Worm (Caenorhabditis elegans) whole organism, L3 larva: ENCODE data around the gene ife-1.

ENCODE experiments used
- R02D3.7 ChIP-seq: fragments of 150-350 bp; optimal IDR thresholded peaks from 2 replicates; lab custom pipeline; 2014; ENCODE audit warnings: missing biosample characterization, missing genetic modification characterization
- ZK546.5 ChIP-seq: sonication (generic microtip); optimal IDR thresholded peaks from 2 replicates; lab custom pipeline; 2017; ENCODE audit warnings: missing biosample characterization, missing genetic modification characterization
- aly-2 ChIP-seq: fragments of 150-350 bp; optimal IDR thresholded peaks from 2 replicates; lab custom pipeline; 2014; ENCODE audit warnings: missing biosample characterization, missing genetic modification characterization
- ama-1 ChIP-seq: fragments of 150-350 bp; optimal IDR thresholded peaks from 2 replicates; lab custom pipeline; 2018
- ceh-16 ChIP-seq: sonication (generic microtip); optimal IDR thresholded peaks from 2 replicates; lab custom pipeline; 2017; ENCODE audit warnings: missing biosample characterization, missing genetic modification characterization
- ceh-28 ChIP-seq: fragments of 150-350 bp; optimal IDR thresholded peaks from 2 replicates; lab custom pipeline; 2014; ENCODE audit warnings: missing biosample characterization, missing genetic modification reagents, missing genetic modification characterization
- ceh-82 ChIP-seq: fragments of 150-350 bp; optimal IDR thresholded peaks from 2 replicates; lab custom pipeline; 2014; ENCODE audit warnings: missing biosample characterization, missing genetic modification characterization
- ceh-9 ChIP-seq: sonication (generic microtip); optimal IDR thresholded peaks from 2 replicates; lab custom pipeline; 2018; ENCODE audit warnings: missing biosample characterization, missing genetic modification characterization
- daf-12 ChIP-seq: fragments of 150-350 bp; optimal IDR thresholded peaks from 2 replicates; lab custom pipeline; 2014; ENCODE audit warnings: missing biosample characterization, missing genetic modification reagents, missing genetic modification characterization
- egl-27 ChIP-seq: sonication (generic microtip); optimal IDR thresholded peaks from 4 replicates; lab custom pipeline; 2017; ENCODE audit warnings: missing biosample characterization, missing genetic modification reagents, missing genetic modification characterization
- egl-5 ChIP-seq: fragments of 150-350 bp; optimal IDR thresholded peaks from 2 replicates; lab custom pipeline; 2017; ENCODE audit warnings: missing biosample characterization, missing genetic modification reagents, missing genetic modification characterization, inconsistent platforms
- elt-1 ChIP-seq: fragments of 150-350 bp; optimal IDR thresholded peaks from 2 replicates; lab custom pipeline; 2014; ENCODE audit warnings: missing biosample characterization, missing genetic modification characterization
- elt-2 ChIP-seq: sonication (generic microtip); optimal IDR thresholded peaks from 2 replicates; lab custom pipeline; 2016; ENCODE audit warnings: missing genetic modification reagents, mild to moderate bottlenecking, missing genetic modification characterization, missing compliant biosample characterization
- elt-3 ChIP-seq, 3 experiments: fragments of 150-350 bp in 1 of 3; sonication (generic microtip) in 2 of 3; optimal IDR thresholded peaks; 2 replicates in 2 of 3; 4 replicates in 1 of 3; lab custom pipeline; 2014 to 2017; ENCODE audit warnings: missing biosample characterization in 3 of 3, missing genetic modification characterization in 3 of 3
- eor-1 ChIP-seq, 2 experiments: fragments of 150-350 bp; optimal IDR thresholded peaks; 2 replicates each; lab custom pipeline; 2014 to 2018; ENCODE audit warnings: missing biosample characterization in 2 of 2, missing genetic modification characterization in 2 of 2
- fkh-10 ChIP-seq: sonication (generic microtip); optimal IDR thresholded peaks from 2 replicates; lab custom pipeline; 2017; ENCODE audit warnings: missing biosample characterization, missing genetic modification reagents, missing genetic modification characterization
- fkh-2 ChIP-seq: fragments of 150-350 bp; optimal IDR thresholded peaks from 2 replicates; lab custom pipeline; 2014; ENCODE audit warnings: missing biosample characterization, missing genetic modification reagents, missing genetic modification characterization
- fos-1 ChIP-seq: fragments of 150-350 bp; optimal IDR thresholded peaks from 2 replicates; lab custom pipeline; 2014; ENCODE audit warnings: missing biosample characterization, missing genetic modification characterization
- hmg-11 ChIP-seq: sonication (generic microtip); optimal IDR thresholded peaks from 2 replicates; lab custom pipeline; 2016; ENCODE audit warnings: missing genetic modification characterization, missing compliant biosample characterization
- jun-1 ChIP-seq: fragments of 150-350 bp; optimal IDR thresholded peaks from 2 replicates; lab custom pipeline; 2014; ENCODE audit warnings: missing biosample characterization, missing genetic modification reagents, missing genetic modification characterization
- lin-15B ChIP-seq: fragments of 150-350 bp; optimal IDR thresholded peaks from 2 replicates; lab custom pipeline; 2014; ENCODE audit warnings: missing biosample characterization, missing genetic modification characterization
- lin-39 ChIP-seq: fragments of 150-350 bp; optimal IDR thresholded peaks from 2 replicates; lab custom pipeline; 2018; ENCODE audit warnings: missing biosample characterization, missing genetic modification reagents, missing genetic modification characterization
- lsy-12 ChIP-seq: sonication (generic microtip); optimal IDR thresholded peaks from 2 replicates; lab custom pipeline; 2016; ENCODE audit warnings: mild to moderate bottlenecking, missing genetic modification characterization, missing compliant biosample characterization
- mdl-1 ChIP-seq: fragments of 150-350 bp; optimal IDR thresholded peaks from 2 replicates; lab custom pipeline; 2014; ENCODE audit warnings: missing biosample characterization, missing genetic modification characterization
- mml-1 ChIP-seq: fragments of 150-350 bp; sonication (generic microtip); optimal IDR thresholded peaks from 3 replicates; lab custom pipeline; 2014; ENCODE audit warnings: missing biosample characterization, missing genetic modification characterization
- nfya-1 ChIP-seq: sonication (generic microtip); optimal IDR thresholded peaks from 2 replicates; lab custom pipeline; 2017; ENCODE audit warnings: missing genetic modification characterization, mild to moderate bottlenecking, missing compliant biosample characterization, antibody characterized with exemption, moderate library complexity; ENCODE audit not compliant: insufficient read depth
- nhr-11 ChIP-seq: fragments of 150-350 bp; optimal IDR thresholded peaks from 2 replicates; lab custom pipeline; 2014; ENCODE audit warnings: missing biosample characterization, missing genetic modification characterization
- nhr-12 ChIP-seq: fragments of 150-350 bp; optimal IDR thresholded peaks from 2 replicates; lab custom pipeline; 2014; ENCODE audit warnings: missing biosample characterization, missing genetic modification characterization
- nhr-23 ChIP-seq: fragments of 150-350 bp; optimal IDR thresholded peaks from 2 replicates; lab custom pipeline; 2014; ENCODE audit warnings: missing biosample characterization, missing genetic modification reagents, missing genetic modification characterization
- nhr-237 ChIP-seq: fragments of 150-350 bp; optimal IDR thresholded peaks from 2 replicates; lab custom pipeline; 2014; ENCODE audit warnings: missing biosample characterization, missing genetic modification characterization
- nhr-25 ChIP-seq: sonication (generic microtip); optimal IDR thresholded peaks from 2 replicates; lab custom pipeline; 2017; ENCODE audit warnings: missing biosample characterization, missing genetic modification characterization
- nhr-28 ChIP-seq: fragments of 150-350 bp; optimal IDR thresholded peaks from 2 replicates; lab custom pipeline; 2014; ENCODE audit warnings: missing biosample characterization, missing genetic modification characterization
- nhr-43 ChIP-seq: sonication (generic microtip); optimal IDR thresholded peaks from 2 replicates; lab custom pipeline; 2016; ENCODE audit warnings: mild to moderate bottlenecking, missing genetic modification characterization, missing compliant biosample characterization; ENCODE audit not compliant: poor library complexity, severe bottlenecking
- nhr-67 ChIP-seq: fragments of 150-350 bp; optimal IDR thresholded peaks from 2 replicates; lab custom pipeline; 2014; ENCODE audit warnings: missing biosample characterization, missing genetic modification characterization
- nhr-76 ChIP-seq: fragments of 150-350 bp; sonication (generic microtip); optimal IDR thresholded peaks from 5 replicates; lab custom pipeline; 2014; ENCODE audit warnings: missing biosample characterization, missing genetic modification characterization
- nhr-77 ChIP-seq: fragments of 150-350 bp; optimal IDR thresholded peaks from 2 replicates; lab custom pipeline; 2014; ENCODE audit warnings: missing biosample characterization, missing genetic modification characterization
- pha-4 ChIP-seq: fragments of 150-350 bp; optimal IDR thresholded peaks from 2 replicates; lab custom pipeline; 2014; ENCODE audit warnings: missing biosample characterization, missing genetic modification reagents, missing genetic modification characterization
- pqm-1 ChIP-seq: fragments of 150-350 bp; optimal IDR thresholded peaks from 2 replicates; lab custom pipeline; 2017; ENCODE audit warnings: missing biosample characterization, missing genetic modification characterization, inconsistent platforms
- sea-2 ChIP-seq: fragments of 150-350 bp; sonication (generic microtip); optimal IDR thresholded peaks from 4 replicates; lab custom pipeline; 2014; ENCODE audit warnings: missing biosample characterization, missing genetic modification reagents, missing genetic modification characterization
- skn-1 ChIP-seq: fragments of 150-350 bp; optimal IDR thresholded peaks from 2 replicates; lab custom pipeline; 2014; ENCODE audit warnings: missing biosample characterization, missing genetic modification characterization
- snpc-4 ChIP-seq: fragments of 150-350 bp; optimal IDR thresholded peaks from 2 replicates; lab custom pipeline; 2014; ENCODE audit warnings: missing biosample characterization, missing genetic modification characterization
- tbx-2 ChIP-seq: sonication (generic microtip); optimal IDR thresholded peaks from 2 replicates; lab custom pipeline; 2016; ENCODE audit warnings: mild to moderate bottlenecking, missing genetic modification characterization, missing compliant biosample characterization
- unc-39 ChIP-seq: sonication (generic microtip); optimal IDR thresholded peaks from 4 replicates; lab custom pipeline; 2017; ENCODE audit warnings: missing biosample characterization, missing genetic modification characterization
- unc-62 ChIP-seq: fragments of 150-350 bp; sonication (generic microtip); optimal IDR thresholded peaks from 4 replicates; lab custom pipeline; 2014; ENCODE audit warnings: missing biosample characterization, missing genetic modification reagents, missing genetic modification characterization
- zag-1 ChIP-seq: fragments of 150-350 bp; optimal IDR thresholded peaks from 2 replicates; lab custom pipeline; 2014; ENCODE audit warnings: missing biosample characterization, missing genetic modification characterization
- ztf-11 ChIP-seq: fragments of 150-350 bp; optimal IDR thresholded peaks from 2 replicates; lab custom pipeline; 2014; ENCODE audit warnings: missing biosample characterization, missing genetic modification characterization
- ztf-4 ChIP-seq: fragments of 150-350 bp; optimal IDR thresholded peaks from 2 replicates; lab custom pipeline; 2014; ENCODE audit warnings: missing biosample characterization, missing genetic modification characterization

ife-1 gene

ce11 chrIII:13359256-13359655 lies 16.0 kb downstream of the ife-1 start, which contains the start of gene F53A2.9:
Gene F53A2.9, minus strand, starts transcription at chrIII:13359356.
- TF ChIP-seq pha-4 (tag; lab: Kevin White, UChicago) (no peak), sea-2 (GFP tag; lab: Kevin White, UChicago) (no peak), ceh-9 (tag; lab: Kevin White, UChicago) (no peak), nhr-67 (tag; lab: Kevin White, UChicago) (no peak), mml-1 (tag; lab: Kevin White, UChicago) (no peak), jun-1 (no peak)

ce11 chrIII:13359847-13360246 lies 16.6 kb downstream of the ife-1 start:
- TF ChIP-seq ceh-82 (tag; lab: Kevin White, UChicago) (no peak), pha-4 (tag; lab: Kevin White, UChicago) (peak; percentile 76), tbx-2 (tag; lab: Kevin White, UChicago) (no peak), R02D3.7 (tag; lab: Kevin White, UChicago) (no peak), daf-12 (tag; lab: Kevin White, UChicago) (no peak), nhr-12 (tag; lab: Kevin White, UChicago) (no peak), lsy-12 (tag; lab: Kevin White, UChicago) (no peak), nhr-23 (tag; lab: Kevin White, UChicago) (no peak), hmg-11 (tag; lab: Kevin White, UChicago) (peak; percentile 81), unc-62 (GFP tag; lab: Kevin White, UChicago) (no peak), nhr-11 (tag; lab: Kevin White, UChicago) (no peak), jun-1 (peak; percentile 32), ZK546.5 (tag; lab: Kevin White, UChicago) (no peak), unc-39 (tag; lab: Kevin White, UChicago) (no peak), nhr-77 (tag; lab: Kevin White, UChicago) (no peak), nhr-28 (tag; lab: Kevin White, UChicago) (no peak), fos-1 (tag; lab: Kevin White, UChicago) (no peak), egl-5 (tag; lab: Kevin White, UChicago) (no peak), ztf-11 (no peak), nhr-237 (tag; lab: Kevin White, UChicago) (no peak), aly-2 (no peak), fkh-2 (tag; lab: Kevin White, UChicago) (no peak), elt-1 (tag; lab: Kevin White, UChicago) (no peak), lin-39 (tag; lab: Kevin White, UChicago) (peak; percentile 55), elt-3 (tag; optimal IDR thresholded peaks at IDR 0.05; lab: Kevin White, UChicago) (no peak), ztf-4 (tag; lab: Kevin White, UChicago) (no peak), eor-1 (tag; optimal IDR thresholded peaks at IDR 0.05; lab: Kevin White, UChicago) (no peak), nhr-67 (tag; lab: Kevin White, UChicago) (no peak), nhr-25 (tag; lab: Kevin White, UChicago) (peak; percentile 26), pqm-1 (tag; lab: Kevin White, UChicago) (peak; percentile 9), lin-15B (peak; percentile 70), sea-2 (GFP tag; lab: Kevin White, UChicago) (no peak), zag-1 (tag; lab: Kevin White, UChicago) (no peak), egl-27 (tag; lab: Kevin White, UChicago) (no peak), skn-1 (tag; lab: Kevin White, UChicago) (no peak), ceh-28 (no peak), fkh-10 (GFP tag; lab: Kevin White, UChicago) (no peak), nhr-43 (tag; lab: Kevin White, UChicago) (no peak), nfya-1 (peak; percentile 86), nhr-76 (tag; lab: Kevin White, UChicago) (no peak), elt-2 (no peak), mml-1 (tag; lab: Kevin White, UChicago) (no peak), ama-1 (no peak), snpc-4 (tag; lab: Kevin White, UChicago) (no peak), mdl-1 (tag; lab: Kevin White, UChicago) (no peak), ceh-16 (tag; lab: Kevin White, UChicago) (no peak), ceh-9 (tag; lab: Kevin White, UChicago) (no peak)
